Worm (Caenorhabditis elegans) whole organism, L4 larva: ENCODE data around the gene C18E9.7.

Experiments used
- Y75B8A.6 ChIP-seq: fragments of 200-800 bp; sonication (Bioruptor generic); IDR thresholded peaks from 2 replicates; pipeline ENCODE4 v1.3.6; 2022; ENCODE audit warnings: missing genetic modification reagents, missing genetic modification characterization, missing compliant biosample characterization
- aly-2 ChIP-seq: sonication (generic microtip); optimal IDR thresholded peaks from 2 replicates; lab custom pipeline; 2018; ENCODE audit warnings: missing biosample characterization, missing genetic modification characterization
- ama-1 ChIP-seq: fragments of 150-350 bp; optimal IDR thresholded peaks from 2 replicates; lab custom pipeline; 2014; ENCODE audit warnings: inconsistent platforms, mixed read lengths
- ceh-44 ChIP-seq: fragments of 200-800 bp; sonication (Bioruptor generic); IDR thresholded peaks from 2 replicates; pipeline ENCODE4 v1.3.6; 2022; ENCODE audit warnings: missing genetic modification reagents, missing genetic modification characterization, missing compliant biosample characterization
- ces-1 ChIP-seq: fragments of 150-350 bp; sonication (generic microtip); optimal IDR thresholded peaks from 4 replicates; lab custom pipeline; 2014; ENCODE audit warnings: missing biosample characterization, missing genetic modification reagents, missing genetic modification characterization
- lin-39 ChIP-seq: fragments of 150-350 bp; optimal IDR thresholded peaks from 2 replicates; lab custom pipeline; 2014; ENCODE audit warnings: missing biosample characterization, missing genetic modification reagents, missing genetic modification characterization
- php-3 ChIP-seq: fragments of 200-800 bp; sonication (Bioruptor generic); IDR thresholded peaks from 2 replicates; pipeline ENCODE4 v1.3.6; 2022; ENCODE audit warnings: missing genetic modification reagents, missing genetic modification characterization, missing compliant biosample characterization
- skn-1 ChIP-seq: fragments of 150-350 bp; optimal IDR thresholded peaks from 2 replicates; lab custom pipeline; 2014; ENCODE audit warnings: missing biosample characterization, missing genetic modification characterization
- unc-130 ChIP-seq: sonication (generic microtip); optimal IDR thresholded peaks from 2 replicates; lab custom pipeline; 2016; ENCODE audit warnings: missing genetic modification reagents, missing genetic modification characterization, missing compliant biosample characterization

DNA sequence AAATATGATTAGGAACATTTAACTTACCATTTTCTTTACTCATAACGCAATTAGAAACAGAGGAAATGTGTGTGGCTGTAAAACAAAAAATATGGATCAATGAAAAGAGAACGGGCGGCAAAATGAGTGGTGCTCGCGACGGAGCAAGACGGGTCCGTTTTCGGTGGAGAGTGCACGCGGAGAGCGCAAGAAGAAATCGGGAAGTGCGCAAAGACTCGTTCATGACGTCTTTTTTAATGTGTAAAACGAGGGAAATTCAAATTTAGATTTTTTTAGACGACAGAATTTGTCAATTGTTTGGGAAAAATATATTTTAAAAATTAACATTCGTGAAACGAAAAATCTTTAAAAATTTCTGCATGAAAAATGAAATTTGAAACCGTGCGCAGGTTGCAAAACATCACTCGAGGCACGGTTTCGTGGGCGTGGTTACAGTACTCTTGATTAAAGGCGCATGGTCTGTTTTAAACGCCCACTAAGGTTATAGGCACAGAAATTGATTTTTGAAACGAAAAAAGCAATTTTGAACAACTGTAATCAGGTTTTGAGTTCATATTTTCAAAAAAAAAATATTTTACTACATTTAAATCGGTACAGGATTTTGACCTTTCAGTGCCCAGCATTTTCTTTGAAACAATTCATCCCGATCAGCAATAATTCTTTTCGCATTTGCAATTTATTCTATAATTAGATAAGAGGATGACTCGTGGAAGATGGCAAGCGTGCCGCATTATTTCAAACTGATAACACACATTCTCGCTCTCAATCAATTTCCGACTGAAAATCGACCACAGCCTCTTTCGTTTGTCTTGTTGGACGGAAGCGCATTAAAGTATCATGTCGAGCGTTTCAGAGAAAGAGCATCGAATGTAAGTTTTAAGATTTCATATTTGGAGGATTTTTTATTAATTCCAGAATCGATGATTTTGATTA, 13.1 kb downstream of the C18E9.7 start, which contains the start of the genes szy-20 and C18E9.5:
- TF ChIP-seq skn-1 (tag; lab: Kevin White, UChicago) (no peak), Y75B8A.6 (GFP tag; lab: Robert Waterston, UW) (no peak), ceh-44 (GFP tag; lab: Robert Waterston, UW) (no peak), php-3 (no peak), ama-1 (lab: Kevin White, UChicago) (no peak), lin-39 (no peak), aly-2 (tag; lab: Kevin White, UChicago) (no peak), ces-1 (GFP tag; lab: Kevin White, UChicago) (no peak), unc-130 (GFP tag; lab: Kevin White, UChicago) (peak; percentile 55)
